Fruit fly (Drosophila melanogaster): Measurements from ENCODE around the gene GatC.

dm6 chr2L:13873147-13873546, 40.2 kb upstream of the GatC start:
- TF ChIP-seq ss (GFP tag; optimal IDR thresholded peaks at IDR 0.05) (no peak), Ets21C (GFP tag; optimal IDR thresholded peaks at IDR 0.05) (no peak), CG6163 (GFP tag; IDR thresholded peaks at IDR 0.05) (no peak), CG6792 (GFP tag; optimal IDR thresholded peaks at IDR 0.05) (no peak), Sox15 (GFP tag; optimal IDR thresholded peaks at IDR 0.05) (no peak), spab (GFP tag; optimal IDR thresholded peaks at IDR 0.05) (no peak), Met (GFP tag; optimal IDR thresholded peaks at IDR 0.05) (no peak), achi (GFP tag; optimal IDR thresholded peaks at IDR 0.05) (no peak), dac (GFP tag; optimal IDR thresholded peaks at IDR 0.05) (no peak), CG3919 (GFP tag; optimal IDR thresholded peaks at IDR 0.05) (no peak), svp (GFP tag) (no peak)
